Fruit fly (Drosophila melanogaster) whole organism, embryonic: ENCODE data around the gene CG13796.
A peak's percentile ranks its signal among the peaks of the same experiment; 100 is the strongest.

Experiments
- B-H2 ChIP-seq: fragments of 200-800 bp; sonication (Bioruptor generic); optimal IDR thresholded peaks from 2 replicates; lab custom pipeline; 2018; ENCODE audit warnings: missing biosample characterization, mild to moderate bottlenecking, missing genetic modification characterization
- Bdp1 ChIP-seq: fragments of 200-800 bp; sonication (Bioruptor generic); optimal IDR thresholded peaks from 3 replicates; lab custom pipeline; 2016; ENCODE audit warnings: missing biosample characterization, missing genetic modification characterization
- BtbVII ChIP-seq: fragments of 200-800 bp; sonication (Bioruptor generic); optimal IDR thresholded peaks from 3 replicates; lab custom pipeline; 2017; ENCODE audit warnings: missing biosample characterization, mild to moderate bottlenecking, missing genetic modification characterization
- CG10979 ChIP-seq: fragments of 200-800 bp; sonication (Bioruptor generic); optimal IDR thresholded peaks from 2 replicates; lab custom pipeline; 2018; ENCODE audit warnings: missing biosample characterization, mild to moderate bottlenecking, missing genetic modification characterization, moderate library complexity
- CG11085 ChIP-seq: fragments of 200-800 bp; sonication (Bioruptor generic); IDR thresholded peaks from 2 replicates; pipeline ENCODE4 v1.3.6; 2022; ENCODE audit warnings: missing biosample characterization, missing genetic modification characterization
- CG12071 ChIP-seq: fragments of 200-800 bp; sonication (Bioruptor generic); optimal IDR thresholded peaks from 3 replicates; lab custom pipeline; 2018; ENCODE audit warnings: missing biosample characterization, mild to moderate bottlenecking, missing genetic modification characterization
- CG16779 ChIP-seq: fragments of 200-800 bp; sonication (Bioruptor generic); IDR thresholded peaks from 2 replicates; pipeline ENCODE4 v1.3.6; 2022; ENCODE audit warnings: missing biosample characterization, missing genetic modification characterization
- CG17568 ChIP-seq: fragments of 200-800 bp; sonication (Bioruptor generic); optimal IDR thresholded peaks from 2 replicates; lab custom pipeline; 2018; ENCODE audit warnings: missing biosample characterization, mild to moderate bottlenecking, missing genetic modification characterization, moderate library complexity
- CG17912 ChIP-seq: fragments of 200-800 bp; sonication (Bioruptor generic); optimal IDR thresholded peaks from 2 replicates; lab custom pipeline; 2018; ENCODE audit warnings: missing biosample characterization, mild to moderate bottlenecking, missing genetic modification characterization
- CG18262 ChIP-seq: fragments of 200-800 bp; optimal IDR thresholded peaks from 3 replicates; lab custom pipeline; 2019; ENCODE audit warnings: missing biosample characterization, mild to moderate bottlenecking, missing genetic modification characterization, moderate library complexity
- CG2120 ChIP-seq: fragments of 200-800 bp; sonication (Bioruptor generic); optimal IDR thresholded peaks from 3 replicates; lab custom pipeline; 2016; ENCODE audit warnings: missing biosample characterization, missing genetic modification characterization
- CG30431 ChIP-seq: fragments of 200-800 bp; sonication (Bioruptor generic); optimal IDR thresholded peaks from 2 replicates; lab custom pipeline; 2017; ENCODE audit warnings: missing biosample characterization, missing genetic modification characterization
- CG3065 ChIP-seq: fragments of 200-800 bp; sonication (Bioruptor generic); optimal IDR thresholded peaks from 2 replicates; lab custom pipeline; 2016; ENCODE audit warnings: missing biosample characterization, missing genetic modification characterization
- CG4328 ChIP-seq: fragments of 200-800 bp; sonication (Bioruptor generic); optimal IDR thresholded peaks from 3 replicates; lab custom pipeline; 2017; ENCODE audit warnings: missing biosample characterization, missing genetic modification reagents, missing genetic modification characterization
- CG4617 ChIP-seq: fragments of 200-800 bp; sonication (Bioruptor generic); optimal IDR thresholded peaks from 3 replicates; lab custom pipeline; 2016; ENCODE audit warnings: missing biosample characterization, missing genetic modification characterization, borderline replicate concordance
- CG4854 ChIP-seq: fragments of 200-800 bp; sonication (Bioruptor generic); optimal IDR thresholded peaks from 2 replicates; lab custom pipeline; 2016; ENCODE audit warnings: missing biosample characterization, missing genetic modification characterization, inconsistent platforms
- CG6854 ChIP-seq: fragments of 200-800 bp; sonication (Bioruptor generic); optimal IDR thresholded peaks from 3 replicates; lab custom pipeline; 2017; ENCODE audit warnings: missing biosample characterization, mild to moderate bottlenecking, missing genetic modification characterization
- CG9932 ChIP-seq: fragments of 200-800 bp; sonication (Bioruptor generic); IDR thresholded peaks from 2 replicates; pipeline ENCODE4 v1.3.6; 2022; ENCODE audit warnings: missing biosample characterization, missing genetic modification characterization
- D19A ChIP-seq: fragments of 200-800 bp; optimal IDR thresholded peaks from 3 replicates; lab custom pipeline; 2019; ENCODE audit warnings: missing biosample characterization, mild to moderate bottlenecking, missing genetic modification characterization, moderate library complexity
- Dll ChIP-seq: fragments of 200-800 bp; sonication (Bioruptor generic); IDR thresholded peaks from 4 replicates; pipeline ENCODE4 v1.3.6; 2022; ENCODE audit warnings: missing biosample characterization, missing genetic modification characterization; ENCODE audit not compliant: partially characterized antibody
- E2f2 ChIP-seq: fragments of 200-800 bp; sonication (Bioruptor generic); IDR thresholded peaks from 2 replicates; pipeline ENCODE4 v1.3.6; 2022; ENCODE audit warnings: missing biosample characterization, missing genetic modification characterization
- Fer1 ChIP-seq: fragments of 200-800 bp; sonication (Bioruptor generic); optimal IDR thresholded peaks from 2 replicates; lab custom pipeline; 2017; ENCODE audit warnings: missing biosample characterization, mild to moderate bottlenecking, missing genetic modification characterization
- MESR4 ChIP-seq: fragments of 200-800 bp; sonication (Bioruptor generic); optimal IDR thresholded peaks from 2 replicates; lab custom pipeline; 2018; ENCODE audit warnings: missing biosample characterization, mild to moderate bottlenecking, missing genetic modification characterization, moderate library complexity
- NC2β ChIP-seq: fragments of 200-800 bp; sonication (Bioruptor generic); optimal IDR thresholded peaks from 2 replicates; lab custom pipeline; 2016; ENCODE audit warnings: missing biosample characterization, missing genetic modification characterization
- Poxn ChIP-seq: fragments of 200-800 bp; sonication (Bioruptor generic); IDR thresholded peaks from 2 replicates; pipeline ENCODE4 v1.3.6; 2022; ENCODE audit warnings: missing biosample characterization, missing genetic modification characterization
- Rfx ChIP-seq: fragments of 200-800 bp; sonication (Bioruptor generic); IDR thresholded peaks from 2 replicates; pipeline ENCODE4 v1.3.6; 2022; ENCODE audit warnings: missing biosample characterization, missing genetic modification characterization
- Sox102F ChIP-seq: fragments of 200-800 bp; sonication (Bioruptor generic); optimal IDR thresholded peaks from 2 replicates; lab custom pipeline; 2018; ENCODE audit warnings: missing biosample characterization, mild to moderate bottlenecking, missing genetic modification characterization, moderate library complexity
- Vsx1 ChIP-seq: fragments of 200-800 bp; sonication (Bioruptor generic); optimal IDR thresholded peaks from 2 replicates; lab custom pipeline; 2017; ENCODE audit warnings: missing biosample characterization, mild to moderate bottlenecking, missing genetic modification characterization, missing genetic modification reagents
- ac ChIP-seq: fragments of 200-800 bp; sonication (Bioruptor generic); optimal IDR thresholded peaks from 3 replicates; lab custom pipeline; 2017; ENCODE audit warnings: missing biosample characterization, mild to moderate bottlenecking, missing genetic modification characterization
- az2 ChIP-seq: fragments of 200-800 bp; sonication (Bioruptor generic); optimal IDR thresholded peaks from 3 replicates; lab custom pipeline; 2016; ENCODE audit warnings: missing biosample characterization, missing genetic modification characterization
- cato ChIP-seq: fragments of 200-800 bp; sonication (Bioruptor generic); optimal IDR thresholded peaks from 2 replicates; lab custom pipeline; 2016; ENCODE audit warnings: missing biosample characterization, missing genetic modification characterization, borderline replicate concordance
- ci ChIP-seq: fragments of 200-800 bp; sonication (Bioruptor generic); IDR thresholded peaks from 3 replicates; pipeline ENCODE4 v1.3.6; 2022; ENCODE audit warnings: missing biosample characterization, missing genetic modification characterization
- emc ChIP-seq: fragments of 200-800 bp; sonication (Bioruptor generic); optimal IDR thresholded peaks from 2 replicates; lab custom pipeline; 2016; ENCODE audit warnings: missing biosample characterization, missing genetic modification characterization
- eve ChIP-seq, 2 experiments: fragments of >200 bp; optimal IDR thresholded peaks; 2 replicates each; lab custom pipeline; 2017; ENCODE audit warnings: missing biosample characterization in 2 of 2, missing genetic modification characterization in 2 of 2
- fd3F ChIP-seq: fragments of 200-800 bp; sonication (Bioruptor generic); optimal IDR thresholded peaks from 2 replicates; lab custom pipeline; 2018; ENCODE audit warnings: missing biosample characterization, mild to moderate bottlenecking, missing genetic modification characterization, moderate library complexity
- kni ChIP-seq: fragments of 200-800 bp; sonication (Bioruptor generic); optimal IDR thresholded peaks from 3 replicates; lab custom pipeline; 2017; ENCODE audit warnings: mild to moderate bottlenecking, missing biosample characterization, missing genetic modification reagents, missing genetic modification characterization
- knrl ChIP-seq: fragments of 200-800 bp; sonication (Bioruptor generic); IDR thresholded peaks from 3 replicates; pipeline ENCODE4 v1.3.6; 2022; ENCODE audit warnings: missing biosample characterization, missing genetic modification characterization; ENCODE audit not compliant: partially characterized antibody
- lola ChIP-seq, 3 experiments: fragments of >200 bp in 2 of 3; fragments of 200-800 bp in 1 of 3; sonication (Bioruptor generic) in 1 of 3; optimal IDR thresholded peaks; 2 replicates each; lab custom pipeline; 2017 to 2019; ENCODE audit warnings: missing biosample characterization in 3 of 3, missing genetic modification characterization in 3 of 3, mild to moderate bottlenecking in 1 of 3, moderate library complexity in 1 of 3
- maf-S ChIP-seq: fragments of 200-800 bp; sonication (Bioruptor generic); optimal IDR thresholded peaks from 2 replicates; lab custom pipeline; 2016; ENCODE audit warnings: missing biosample characterization, missing genetic modification characterization
- nau ChIP-seq: fragments of 200-800 bp; sonication (Bioruptor generic); optimal IDR thresholded peaks from 3 replicates; lab custom pipeline; 2017; ENCODE audit warnings: missing biosample characterization, mild to moderate bottlenecking, missing genetic modification characterization, missing genetic modification reagents
- otp ChIP-seq: fragments of 200-800 bp; sonication (Bioruptor generic); IDR thresholded peaks from 3 replicates; pipeline ENCODE4, ENCODE4 v1.3.6; 2022; ENCODE audit warnings: missing biosample characterization, missing genetic modification characterization
- p53 ChIP-seq: fragments of 200-800 bp; sonication (Bioruptor generic); optimal IDR thresholded peaks from 2 replicates; lab custom pipeline; 2016; ENCODE audit warnings: missing biosample characterization, missing genetic modification characterization
- ranshi ChIP-seq: fragments of 200-800 bp; sonication (Bioruptor generic); IDR thresholded peaks from 2 replicates; pipeline ENCODE4 v1.3.6; 2022; ENCODE audit warnings: missing biosample characterization, missing genetic modification characterization
- sr ChIP-seq: fragments of 200-800 bp; sonication (Bioruptor generic); IDR thresholded peaks from 3 replicates; pipeline ENCODE4 v1.3.6; 2022; ENCODE audit warnings: missing biosample characterization, missing genetic modification characterization
- tio ChIP-seq: fragments of 200-800 bp; sonication (Bioruptor generic); optimal IDR thresholded peaks from 2 replicates; lab custom pipeline; 2017; ENCODE audit warnings: missing biosample characterization, missing genetic modification characterization, inconsistent platforms
- tll ChIP-seq, 2 experiments: fragments of 200-800 bp in 1 of 2; fragments of >200 bp in 1 of 2; sonication (Bioruptor generic) in 1 of 2; optimal IDR thresholded peaks; 2 replicates each; lab custom pipeline; 2017 to 2019; ENCODE audit warnings: missing biosample characterization in 2 of 2, missing genetic modification characterization in 2 of 2, mild to moderate bottlenecking in 1 of 2, moderate library complexity in 1 of 2
- trem ChIP-seq: fragments of 200-800 bp; optimal IDR thresholded peaks from 3 replicates; lab custom pipeline; 2019; ENCODE audit warnings: missing biosample characterization, mild to moderate bottlenecking, missing genetic modification characterization, moderate library complexity
- wdn ChIP-seq: fragments of 200-800 bp; sonication (Bioruptor generic); IDR thresholded peaks from 2 replicates; pipeline ENCODE4 v1.3.6; 2022; ENCODE audit warnings: missing biosample characterization, missing genetic modification characterization
- zen2 ChIP-seq: fragments of 200-800 bp; sonication (Bioruptor generic); IDR thresholded peaks from 3 replicates; pipeline ENCODE4 v1.3.6; 2022; ENCODE audit warnings: missing biosample characterization, missing genetic modification characterization; ENCODE audit not compliant: partially characterized antibody

CG13796 gene

DNA sequence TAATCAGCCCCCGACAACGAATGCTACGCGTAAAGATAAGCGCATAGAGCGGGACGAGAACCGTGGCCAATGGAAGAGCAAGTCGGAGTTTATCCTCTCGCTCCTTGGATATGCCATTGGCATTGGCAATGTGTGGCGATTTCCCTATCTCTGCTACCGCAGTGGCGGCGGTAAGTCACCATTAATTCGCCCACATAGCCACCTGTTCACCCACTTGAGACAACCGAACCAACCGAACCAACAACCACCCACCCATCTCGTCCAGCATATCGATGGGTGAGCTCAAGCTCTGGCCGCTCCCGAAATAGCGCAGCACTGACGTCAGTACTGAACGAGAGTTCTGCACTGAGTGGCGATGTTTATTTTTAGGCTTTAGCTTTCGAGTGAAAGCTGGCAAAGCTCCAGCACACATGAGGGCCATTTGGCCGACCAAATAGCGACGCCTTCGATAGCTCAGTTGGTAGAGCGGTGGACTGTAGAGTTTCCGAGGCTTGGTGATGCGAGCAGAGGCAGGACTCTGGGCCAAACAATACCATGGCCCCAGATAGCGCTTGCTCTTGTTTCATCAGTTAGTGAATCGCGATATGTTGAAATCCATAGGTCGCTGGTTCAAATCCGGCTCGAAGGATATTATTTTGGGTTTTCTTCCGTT is 21.3 kb downstream of the CG13796 start (continued):
- no peak for TF ChIP-seq CG4854 (GFP tag; lab: Kevin White, UChicago)
- no peak for TF ChIP-seq CG17912 (GFP tag; lab: Kevin White, UChicago)
- TF ChIP-seq lola (GFP tag; optimal IDR thresholded peaks at IDR 0.05; lab: Kevin White, UChicago) = no peak
- TF ChIP-seq tll (GFP tag; optimal IDR thresholded peaks at IDR 0.05; lab: Kevin White, UChicago) = no peak
- TF ChIP-seq Dll (GFP tag; lab: Robert Waterston, UW) = no peak
- no peak for TF ChIP-seq CG9932
- peak; percentile 77; the same call in 2 of the 3 replicates for TF ChIP-seq sr
- no peak for TF ChIP-seq CG30431 (GFP tag; lab: Kevin White, UChicago)
- TF ChIP-seq nau (GFP tag; lab: Kevin White, UChicago) = peak; percentile 70
- no peak for TF ChIP-seq Poxn
- no peak for TF ChIP-seq CG16779
- TF ChIP-seq cato (GFP tag; lab: Kevin White, UChicago) = no peak
- TF ChIP-seq CG4328 = no peak
- no peak for TF ChIP-seq emc (GFP tag; lab: Kevin White, UChicago)
- no peak for TF ChIP-seq tio (GFP tag; lab: Kevin White, UChicago)
- TF ChIP-seq CG12071 = no peak
- TF ChIP-seq ac (GFP tag; lab: Kevin White, UChicago) = no peak
- no peak for TF ChIP-seq maf-S
- no peak for TF ChIP-seq BtbVII (GFP tag; lab: Kevin White, UChicago)
- no peak for TF ChIP-seq D19A (tag; lab: Kevin White, UChicago)
- TF ChIP-seq CG4617 (GFP tag; lab: Kevin White, UChicago) = no peak
- no peak for TF ChIP-seq CG18262 (tag; lab: Kevin White, UChicago)
- no peak for TF ChIP-seq CG11085 (GFP tag; lab: Robert Waterston, UW)
- TF ChIP-seq CG17568 (GFP tag; lab: Kevin White, UChicago) = no peak
- TF ChIP-seq CG3065 (GFP tag; lab: Kevin White, UChicago) = no peak
- TF ChIP-seq knrl (GFP tag; lab: Robert Waterston, UW) = no peak
- TF ChIP-seq zen2 (GFP tag; lab: Robert Waterston, UW) = 0 out of 3 replicates have a peak, but pooled peaks have one; percentile 27
- no peak for TF ChIP-seq p53
- no peak for TF ChIP-seq az2 (GFP tag; lab: Kevin White, UChicago)
- TF ChIP-seq B-H2 = no peak
- TF ChIP-seq Bdp1 (GFP tag; lab: Kevin White, UChicago) = peak; percentile 90
- TF ChIP-seq Fer1 (GFP tag; lab: Kevin White, UChicago) = no peak
- TF ChIP-seq NC2β (GFP tag; lab: Kevin White, UChicago) = no peak
- no peak for TF ChIP-seq Vsx1 (GFP tag; lab: Kevin White, UChicago)

DNA sequence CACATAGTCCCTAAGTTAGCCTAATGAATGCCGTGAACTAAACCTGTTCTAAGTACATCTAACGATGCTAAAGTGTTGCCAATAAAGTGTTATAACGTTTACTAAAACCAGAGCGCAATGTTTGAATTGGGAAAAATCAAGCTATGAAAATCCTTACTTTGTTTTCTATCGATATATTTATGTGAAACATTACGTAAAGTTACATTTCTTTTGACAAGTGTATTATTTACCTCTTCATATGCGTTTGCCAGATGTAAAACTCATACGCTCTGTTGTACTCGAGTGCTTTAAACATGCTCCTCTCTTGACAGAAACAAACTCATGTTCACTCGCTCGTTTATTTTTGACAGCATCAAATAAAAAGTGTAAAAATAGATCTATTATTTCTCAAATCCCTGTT is 21.9 kb downstream of the CG13796 start, which contains the start of gene Ntl:
Gene Ntl (plus strand): TSS at position 301 of the 400 bp plus-strand sequence.
- TF ChIP-seq trem (tag; lab: Kevin White, UChicago) (no peak), otp (no peak), E2f2 (no peak)

DNA sequence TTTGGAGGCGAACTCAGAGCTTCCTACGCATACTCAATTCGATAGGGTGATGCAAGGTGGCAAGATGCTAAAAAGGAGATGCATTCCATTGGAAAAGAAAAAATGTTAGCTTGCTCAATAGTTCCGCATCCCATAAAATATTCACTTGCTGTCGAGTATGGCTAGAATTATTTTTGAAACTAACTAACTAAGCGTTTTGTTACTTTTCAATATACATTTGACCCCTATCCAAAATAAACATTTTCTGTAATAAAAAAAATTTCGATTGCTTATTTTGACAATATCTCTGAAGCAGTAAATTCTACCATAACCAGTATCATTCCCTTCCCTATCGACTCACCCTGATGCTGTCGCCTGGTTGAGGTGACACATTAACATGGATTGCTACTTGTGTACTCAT is 28.9 kb downstream of the CG13796 start:
- peak; percentile 46 for TF ChIP-seq CG2120 (GFP tag; lab: Kevin White, UChicago)
- peak in 1 of 2 experiments; percentile 44 for TF ChIP-seq eve (GFP tag; optimal IDR thresholded peaks at IDR 0.05; lab: Kevin White, UChicago)
- TF ChIP-seq Sox102F = peak; percentile 25
- TF ChIP-seq Rfx (GFP tag; lab: Robert Waterston, UW) = peak; percentile 50
- peak; percentile 11 for TF ChIP-seq fd3F
- no peak for TF ChIP-seq MESR4 (GFP tag; lab: Kevin White, UChicago)
- peak; percentile 14; the same call in 1 of the 2 replicates for TF ChIP-seq ranshi
- TF ChIP-seq kni (GFP tag; lab: Kevin White, UChicago) = no peak
- TF ChIP-seq ci = no peak
- TF ChIP-seq CG6854 (GFP tag; lab: Kevin White, UChicago) = no peak
- no peak for TF ChIP-seq CG10979 (tag; lab: Kevin White, UChicago)
- TF ChIP-seq wdn (GFP tag; lab: Robert Waterston, UW) = peak; percentile 17; the same call in 1 of the 2 replicates
